Worm (Caenorhabditis elegans): ENCODE measurements around the gene srw-16.

srw-16 gene

DNA sequence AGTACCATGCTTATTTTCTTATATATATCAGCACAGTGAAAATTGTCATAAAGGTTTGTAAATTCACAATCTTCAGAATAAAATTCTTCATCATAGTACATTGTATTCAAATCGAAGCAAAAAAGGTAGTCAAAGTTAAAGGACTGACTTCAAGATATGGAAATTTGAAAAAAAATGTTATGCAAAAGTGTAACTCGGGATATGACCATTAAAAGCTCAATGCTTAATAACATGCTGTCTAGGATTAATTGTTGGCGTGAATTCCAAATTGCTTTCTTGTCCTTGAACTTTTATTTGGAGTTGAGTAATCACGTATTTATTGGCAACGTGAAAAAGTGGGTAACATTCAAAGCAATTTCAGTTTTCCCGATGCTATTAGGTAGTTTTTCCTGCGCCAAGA, at the start of gene srw-16:
Gene srw-16 (minus strand): TSS at position 101 of the 400 bp plus-strand sequence.
- no peak for TF ChIP-seq blmp-1 (tag; optimal IDR thresholded peaks at IDR 0.05)
- TF ChIP-seq nhr-76 (tag; optimal IDR thresholded peaks at IDR 0.05) = no peak
- TF ChIP-seq nhr-11 (tag; optimal IDR thresholded peaks at IDR 0.05) = no peak
- TF ChIP-seq fos-1 (tag; optimal IDR thresholded peaks at IDR 0.05) = no peak
- no peak for TF ChIP-seq ztf-11 (tag; optimal IDR thresholded peaks at IDR 0.05)
- no peak for TF ChIP-seq sox-4 (tag; optimal IDR thresholded peaks at IDR 0.05)
- TF ChIP-seq lin-14 (GFP tag; optimal IDR thresholded peaks at IDR 0.05) = no peak

DNA sequence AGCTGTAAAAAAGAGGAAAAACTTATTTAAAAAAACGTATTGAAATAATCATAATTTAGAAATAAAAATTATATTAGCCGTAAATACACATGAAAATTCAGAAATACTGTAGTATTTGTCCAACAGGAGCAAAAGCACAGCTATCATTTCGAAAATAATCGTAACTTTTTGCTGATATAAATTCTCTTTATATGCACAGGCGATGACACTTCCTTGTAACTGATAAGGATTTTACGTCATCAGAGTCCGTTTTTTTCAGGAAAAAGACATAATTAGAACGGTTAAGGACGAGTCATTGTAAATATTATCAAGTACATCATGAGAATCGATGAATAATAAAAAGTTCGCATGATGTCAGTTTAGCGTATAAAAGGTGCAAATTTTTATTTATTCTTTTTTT, 48.8 kb upstream of the srw-16 start:
- TF ChIP-seq mab-9 (GFP tag; IDR thresholded peaks at IDR 0.05) (no peak), pqm-1 (tag; optimal IDR thresholded peaks at IDR 0.05) (peak; percentile 33), elt-2 (tag; optimal IDR thresholded peaks at IDR 0.05) (peak; percentile 84), jun-1 (tag; optimal IDR thresholded peaks at IDR 0.05) (peak; percentile 13), hlh-4 (tag; optimal IDR thresholded peaks at IDR 0.05) (no peak), snu-23 (GFP tag; optimal IDR thresholded peaks at IDR 0.05) (no peak)

DNA sequence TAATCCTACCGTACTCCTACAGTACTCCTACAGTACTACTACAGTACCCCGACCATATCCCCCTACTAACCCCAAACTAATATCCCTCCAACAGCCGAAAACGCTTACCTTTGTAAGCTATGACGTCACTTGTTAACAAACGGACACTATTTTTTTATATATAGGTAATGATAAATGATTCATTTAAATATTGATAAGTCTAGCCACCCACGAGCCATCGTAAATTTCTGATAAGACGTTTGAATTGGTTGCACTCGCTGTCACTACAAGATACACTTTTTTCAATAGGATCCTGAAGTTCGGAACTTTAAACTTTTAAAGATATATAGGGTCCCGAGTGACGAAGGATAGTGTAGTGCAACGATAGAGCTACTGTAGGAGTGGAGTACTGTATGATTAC, 48.0 kb upstream of the srw-16 start, which contains the start of gene nhr-247:
Gene nhr-247 (plus strand): TSS at position 330 of the 400 bp plus-strand sequence.
- peak; percentile 73 for TF ChIP-seq elt-2 (tag; optimal IDR thresholded peaks at IDR 0.05)

DNA sequence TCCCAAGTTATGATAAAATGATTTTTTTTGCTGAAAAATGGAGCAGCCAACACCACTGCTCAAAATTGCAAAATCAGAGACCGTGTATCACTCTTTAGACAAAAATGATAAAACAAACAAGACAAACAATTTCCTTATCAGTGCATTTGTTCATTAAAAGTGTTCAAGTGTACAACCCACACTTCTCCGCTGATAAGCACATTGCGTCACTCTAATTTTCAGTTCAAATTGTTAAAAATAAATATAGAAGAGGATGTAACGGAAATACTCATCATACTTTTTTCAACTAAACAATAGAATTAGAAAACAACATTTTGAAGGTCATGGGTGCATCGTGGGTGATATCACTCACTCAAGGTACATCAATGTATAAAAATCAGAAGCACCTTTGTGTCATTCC, 44.0 kb upstream of the srw-16 start, which contains the start of gene nhr-291:
Gene nhr-291 (plus strand): TSS at position 324 of the 400 bp plus-strand sequence.
- TF ChIP-seq vab-15 (tag; optimal IDR thresholded peaks at IDR 0.05) (no peak), efl-1 (optimal IDR thresholded peaks at IDR 0.05) (no peak), efl-1 (GFP tag; optimal IDR thresholded peaks at IDR 0.05 in 1 of 2) (peak in 1 of 2 experiments; percentile 14), lin-35 (GFP tag; optimal IDR thresholded peaks at IDR 0.05) (peak in 1 of 2 experiments; percentile 45), lin-15B (tag; optimal IDR thresholded peaks at IDR 0.05) (no peak), pax-3 (tag; optimal IDR thresholded peaks at IDR 0.05) (peak; percentile 77), jun-1 (tag; optimal IDR thresholded peaks at IDR 0.05) (peak; percentile 65), pqm-1 (tag; optimal IDR thresholded peaks at IDR 0.05) (peak; percentile 55), zag-1 (tag; optimal IDR thresholded peaks at IDR 0.05) (no peak), elt-2 (tag; optimal IDR thresholded peaks at IDR 0.05) (peak; percentile 99), dpl-1 (GFP tag; optimal IDR thresholded peaks at IDR 0.05) (no peak), sox-4 (tag; optimal IDR thresholded peaks at IDR 0.05) (no peak), pag-3 (tag; optimal IDR thresholded peaks at IDR 0.05; ENCODE audit: borderline replicate concordance, insufficient read depth) (no peak), nhr-20 (tag; optimal IDR thresholded peaks at IDR 0.05) (peak; percentile 38)

DNA sequence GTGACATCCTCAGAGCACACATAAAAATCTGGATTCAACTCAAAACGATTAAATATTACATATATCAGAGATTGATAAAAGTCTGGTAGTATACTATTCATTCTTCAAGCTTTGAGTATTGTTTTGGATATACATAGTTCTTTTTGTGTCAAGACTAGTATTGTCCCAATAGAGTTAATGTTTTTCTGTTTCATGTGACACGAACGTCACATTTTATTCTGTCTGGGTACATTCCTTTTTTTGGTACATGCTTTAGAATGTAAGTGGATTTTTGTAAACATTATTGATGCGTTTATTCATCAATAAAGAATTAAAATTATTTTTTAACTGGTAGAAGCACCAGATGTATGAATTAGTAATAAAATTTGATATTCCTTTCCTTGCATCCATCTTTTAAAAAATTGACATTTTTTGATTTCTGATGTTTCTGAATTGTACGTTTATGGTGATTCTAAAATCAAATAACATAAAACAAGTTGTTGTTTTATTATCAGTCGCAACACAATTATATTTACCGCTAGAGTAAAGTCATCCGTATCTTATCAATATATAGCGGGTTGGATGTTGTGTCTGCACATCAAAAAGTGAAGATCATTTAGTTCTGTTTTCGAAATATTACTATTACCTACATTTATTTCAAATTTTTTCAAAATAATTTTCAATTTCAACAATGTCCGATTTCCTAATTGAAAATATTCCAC, 41.3 kb upstream of the srw-16 start, which contains the start of the genes srt-22 and nhr-246:
Gene srt-22 (minus strand): TSS at position 101 of the 701 bp plus-strand sequence.
Gene nhr-246 (plus strand): TSS at position 651 of the 701 bp plus-strand sequence.
- TF ChIP-seq zip-4 (GFP tag; optimal IDR thresholded peaks at IDR 0.05) = no peak
- peak; percentile 11 for TF ChIP-seq elt-2 (tag; optimal IDR thresholded peaks at IDR 0.05)

DNA sequence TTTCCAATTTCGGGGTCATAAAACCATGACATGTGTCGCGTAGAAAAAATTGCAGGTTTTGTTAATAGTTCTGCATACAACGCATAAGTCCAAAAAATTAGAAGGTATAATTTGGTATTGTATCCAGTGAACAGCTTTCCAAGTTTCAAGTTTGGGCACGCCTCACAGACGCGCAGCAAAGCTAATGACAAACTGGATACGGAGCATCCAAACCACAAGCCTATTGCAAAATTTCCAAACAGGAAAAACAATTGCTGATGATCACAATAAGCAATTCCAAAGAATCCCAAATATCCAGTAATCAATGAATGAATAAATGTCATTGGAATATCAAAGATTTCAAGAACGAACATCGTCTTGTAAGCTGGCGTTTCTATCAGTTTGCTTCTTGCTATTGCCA, 38.9 kb upstream of the srw-16 start:
- no peak for TF ChIP-seq blmp-1 (tag; optimal IDR thresholded peaks at IDR 0.05)
- no peak for TF ChIP-seq tbx-2 (tag; optimal IDR thresholded peaks at IDR 0.05)
- TF ChIP-seq xbp-1 (tag; optimal IDR thresholded peaks at IDR 0.05) = no peak
- no peak for TF ChIP-seq irx-1 (tag; optimal IDR thresholded peaks at IDR 0.05)
- no peak for TF ChIP-seq nhr-84 (tag; optimal IDR thresholded peaks at IDR 0.05)
- TF ChIP-seq dpl-1 (GFP tag; optimal IDR thresholded peaks at IDR 0.05) = no peak
- TF ChIP-seq sup-37 (GFP tag; optimal IDR thresholded peaks at IDR 0.05) = no peak
- no peak for TF ChIP-seq C04F5.9 (tag; optimal IDR thresholded peaks at IDR 0.05)
- no peak for TF ChIP-seq grh-1 (GFP tag; IDR thresholded peaks at IDR 0.05)
- TF ChIP-seq nhr-20 (tag; optimal IDR thresholded peaks at IDR 0.05) = no peak
- no peak for TF ChIP-seq ceh-82 (tag; optimal IDR thresholded peaks at IDR 0.05)
- no peak for TF ChIP-seq ceh-88 (GFP tag; IDR thresholded peaks at IDR 0.05)
- TF ChIP-seq rnt-1 (tag; optimal IDR thresholded peaks at IDR 0.05) = no peak
- no peak for TF ChIP-seq dsc-1 (tag; optimal IDR thresholded peaks at IDR 0.05)
- TF ChIP-seq nhr-47 (tag; optimal IDR thresholded peaks at IDR 0.05) = no peak
